Fruit fly (Drosophila melanogaster) whole organism, embryonic: ENCODE data around the gene SecS.

Experiments used
- B-H2 ChIP-seq: fragments of 200-800 bp; sonication (Bioruptor generic); optimal IDR thresholded peaks from 2 replicates; lab custom pipeline; 2018; ENCODE audit warnings: missing biosample characterization, mild to moderate bottlenecking, missing genetic modification characterization
- CG10366 ChIP-seq: fragments of 200-800 bp; sonication (Bioruptor generic); IDR thresholded peaks from 2 replicates; pipeline ENCODE4 v1.3.6; 2022; ENCODE audit warnings: missing biosample characterization, missing genetic modification characterization
- CG10959 ChIP-seq: fragments of 200-800 bp; sonication (Bioruptor generic); IDR thresholded peaks from 2 replicates; pipeline ENCODE4 v1.3.6; 2022; ENCODE audit warnings: missing biosample characterization, missing genetic modification characterization
- CG10979 ChIP-seq: fragments of 200-800 bp; sonication (Bioruptor generic); optimal IDR thresholded peaks from 2 replicates; lab custom pipeline; 2018; ENCODE audit warnings: missing biosample characterization, mild to moderate bottlenecking, missing genetic modification characterization, moderate library complexity
- CG12104 ChIP-seq: fragments of 200-800 bp; sonication (Bioruptor generic); optimal IDR thresholded peaks from 3 replicates; lab custom pipeline; 2016; ENCODE audit warnings: missing biosample characterization, missing genetic modification characterization
- CG1233 ChIP-seq: fragments of 200-800 bp; sonication (Bioruptor generic); optimal IDR thresholded peaks from 4 replicates; lab custom pipeline; 2018; ENCODE audit warnings: missing biosample characterization, mild to moderate bottlenecking, missing genetic modification characterization
- CG12659 ChIP-seq: fragments of 200-800 bp; sonication (Bioruptor generic); optimal IDR thresholded peaks from 3 replicates; lab custom pipeline; 2017; ENCODE audit warnings: mild to moderate bottlenecking, missing biosample characterization, missing genetic modification reagents, missing genetic modification characterization
- CG13123 ChIP-seq: fragments of 200-800 bp; sonication (Bioruptor generic); optimal IDR thresholded peaks from 2 replicates; lab custom pipeline; 2016; ENCODE audit warnings: missing biosample characterization, missing genetic modification characterization
- CG13424 ChIP-seq: fragments of 200-800 bp; sonication (Bioruptor generic); optimal IDR thresholded peaks from 2 replicates; lab custom pipeline; 2019; ENCODE audit warnings: missing biosample characterization, mild to moderate bottlenecking, missing genetic modification characterization, moderate library complexity
- CG15073 ChIP-seq: fragments of 200-800 bp; sonication (Bioruptor generic); optimal IDR thresholded peaks from 2 replicates; lab custom pipeline; 2016; ENCODE audit warnings: missing biosample characterization, missing genetic modification characterization
- CG1603 ChIP-seq: fragments of 200-800 bp; sonication (Bioruptor generic); optimal IDR thresholded peaks from 2 replicates; lab custom pipeline; 2019; ENCODE audit warnings: missing biosample characterization, mild to moderate bottlenecking, missing genetic modification characterization, moderate library complexity
- CG16779 ChIP-seq: fragments of 200-800 bp; sonication (Bioruptor generic); IDR thresholded peaks from 2 replicates; pipeline ENCODE4 v1.3.6; 2022; ENCODE audit warnings: missing biosample characterization, missing genetic modification characterization
- CG2199 ChIP-seq: fragments of 200-800 bp; sonication (Bioruptor generic); IDR thresholded peaks from 3 replicates; pipeline ENCODE4 v1.3.6; 2022; ENCODE audit warnings: missing biosample characterization, missing genetic modification characterization
- CG32532 ChIP-seq: fragments of 200-800 bp; sonication (Bioruptor generic); IDR thresholded peaks from 2 replicates; pipeline ENCODE4 v1.3.6; 2022; ENCODE audit warnings: missing biosample characterization, missing genetic modification characterization
- CG3838 ChIP-seq: fragments of 200-800 bp; sonication (Bioruptor generic); optimal IDR thresholded peaks from 3 replicates; lab custom pipeline; 2016; ENCODE audit warnings: missing biosample characterization, missing genetic modification characterization
- CG4854 ChIP-seq: fragments of 200-800 bp; sonication (Bioruptor generic); optimal IDR thresholded peaks from 2 replicates; lab custom pipeline; 2016; ENCODE audit warnings: missing biosample characterization, missing genetic modification characterization, inconsistent platforms
- CG5180 ChIP-seq: fragments of 200-800 bp; sonication (Bioruptor generic); optimal IDR thresholded peaks from 3 replicates; lab custom pipeline; 2017; ENCODE audit warnings: missing biosample characterization, missing genetic modification characterization, mild to moderate bottlenecking, moderate library complexity, missing genetic modification reagents
- CG7357 ChIP-seq: fragments of 200-800 bp; sonication (Bioruptor generic); IDR thresholded peaks from 3 replicates; pipeline ENCODE4 v1.3.6; 2022; ENCODE audit warnings: missing biosample characterization, missing genetic modification characterization
- CG7786 ChIP-seq: fragments of 200-800 bp; sonication (Bioruptor generic); optimal IDR thresholded peaks from 2 replicates; lab custom pipeline; 2016; ENCODE audit warnings: missing biosample characterization, missing genetic modification characterization
- CG9609 ChIP-seq: fragments of 200-800 bp; sonication (Bioruptor generic); optimal IDR thresholded peaks from 3 replicates; lab custom pipeline; 2016; ENCODE audit warnings: missing biosample characterization, missing genetic modification characterization
- CG9797 ChIP-seq: fragments of 200-800 bp; sonication (Bioruptor generic); optimal IDR thresholded peaks from 3 replicates; lab custom pipeline; 2018; ENCODE audit warnings: missing biosample characterization, mild to moderate bottlenecking, missing genetic modification characterization
- Chrac-16 ChIP-seq: fragments of 200-800 bp; sonication (Bioruptor generic); optimal IDR thresholded peaks from 3 replicates; lab custom pipeline; 2016; ENCODE audit warnings: missing biosample characterization, missing genetic modification characterization
- CoRest ChIP-seq: fragments of 200-800 bp; sonication (Bioruptor generic); optimal IDR thresholded peaks from 3 replicates; lab custom pipeline; 2018; ENCODE audit warnings: missing biosample characterization, mild to moderate bottlenecking, missing genetic modification characterization, moderate library complexity
- D19A ChIP-seq: fragments of 200-800 bp; optimal IDR thresholded peaks from 3 replicates; lab custom pipeline; 2019; ENCODE audit warnings: missing biosample characterization, mild to moderate bottlenecking, missing genetic modification characterization, moderate library complexity
- Dad ChIP-seq: fragments of 200-800 bp; sonication (Bioruptor generic); optimal IDR thresholded peaks from 3 replicates; lab custom pipeline; 2016; ENCODE audit warnings: missing biosample characterization, missing genetic modification characterization
- Dll ChIP-seq: fragments of 200-800 bp; sonication (Bioruptor generic); IDR thresholded peaks from 4 replicates; pipeline ENCODE4 v1.3.6; 2022; ENCODE audit warnings: missing biosample characterization, missing genetic modification characterization; ENCODE audit not compliant: partially characterized antibody
- Elba2 ChIP-seq: fragments of 200-800 bp; sonication (Bioruptor generic); optimal IDR thresholded peaks from 3 replicates; lab custom pipeline; 2016; ENCODE audit warnings: missing biosample characterization, missing genetic modification characterization
- HLH4C ChIP-seq: fragments of 200-800 bp; sonication (Bioruptor generic); IDR thresholded peaks from 3 replicates; pipeline ENCODE4 v1.3.6; 2022; ENCODE audit warnings: missing biosample characterization, missing genetic modification characterization; ENCODE audit not compliant: partially characterized antibody
- HmgD ChIP-seq: fragments of 200-800 bp; sonication (Bioruptor generic); optimal IDR thresholded peaks from 3 replicates; lab custom pipeline; 2016; ENCODE audit warnings: missing biosample characterization, missing genetic modification characterization
- Hr39 ChIP-seq: fragments of >200 bp; optimal IDR thresholded peaks from 2 replicates; lab custom pipeline; 2017
- MESR4 ChIP-seq: fragments of 200-800 bp; sonication (Bioruptor generic); optimal IDR thresholded peaks from 2 replicates; lab custom pipeline; 2018; ENCODE audit warnings: missing biosample characterization, mild to moderate bottlenecking, missing genetic modification characterization, moderate library complexity
- MTF-1 ChIP-seq: fragments of 200-800 bp; sonication (Bioruptor generic); optimal IDR thresholded peaks from 2 replicates; lab custom pipeline; 2018; ENCODE audit warnings: missing biosample characterization, mild to moderate bottlenecking, missing genetic modification characterization, borderline replicate concordance
- Scr ChIP-seq: fragments of 200-800 bp; sonication (Bioruptor generic); IDR thresholded peaks from 2 replicates; pipeline ENCODE4 v1.3.6; 2022; ENCODE audit warnings: missing biosample characterization, missing genetic modification characterization; ENCODE audit not compliant: partially characterized antibody
- Stat92E ChIP-seq, 3 experiments: fragments of >200 bp in 2 of 3; fragments of 200-800 bp in 1 of 3; sonication (Bioruptor generic) in 1 of 3; optimal IDR thresholded peaks; 2 replicates each; lab custom pipeline; 2017 to 2019; ENCODE audit warnings: missing biosample characterization in 3 of 3, missing genetic modification characterization in 3 of 3, mild to moderate bottlenecking in 1 of 3, moderate library complexity in 1 of 3
- Trl ChIP-seq, 3 experiments: fragments of >200 bp in 2 of 3; fragments of 200-800 bp in 1 of 3; sonication (Bioruptor generic) in 1 of 3; optimal IDR thresholded peaks; 2 replicates in 1 of 3; 3 replicates in 2 of 3; lab custom pipeline; 2016 to 2017; ENCODE audit warnings: missing biosample characterization in 1 of 3, missing genetic modification characterization in 1 of 3
- bab2 ChIP-seq: fragments of 200-800 bp; sonication (Bioruptor generic); optimal IDR thresholded peaks from 2 replicates; lab custom pipeline; 2016; ENCODE audit warnings: missing biosample characterization, missing genetic modification characterization
- cg ChIP-seq: fragments of 200-800 bp; sonication (Bioruptor generic); optimal IDR thresholded peaks from 3 replicates; lab custom pipeline; 2019; ENCODE audit warnings: missing biosample characterization, mild to moderate bottlenecking, missing genetic modification characterization, moderate library complexity
- ewg ChIP-seq: fragments of 200-800 bp; sonication (Bioruptor generic); optimal IDR thresholded peaks from 3 replicates; lab custom pipeline; 2017; ENCODE audit warnings: mild to moderate bottlenecking, missing biosample characterization, missing genetic modification reagents, missing genetic modification characterization
- fd3F ChIP-seq: fragments of 200-800 bp; sonication (Bioruptor generic); optimal IDR thresholded peaks from 2 replicates; lab custom pipeline; 2018; ENCODE audit warnings: missing biosample characterization, mild to moderate bottlenecking, missing genetic modification characterization, moderate library complexity
- grau ChIP-seq: fragments of 200-800 bp; optimal IDR thresholded peaks from 3 replicates; lab custom pipeline; 2019; ENCODE audit warnings: missing biosample characterization, mild to moderate bottlenecking, missing genetic modification characterization, moderate library complexity
- hbn ChIP-seq: fragments of 200-800 bp; sonication (Bioruptor generic); IDR thresholded peaks from 2 replicates; pipeline ENCODE4 v1.3.6; 2022; ENCODE audit warnings: missing biosample characterization, missing genetic modification characterization; ENCODE audit not compliant: partially characterized antibody
- kay ChIP-seq: fragments of 200-800 bp; sonication (Bioruptor generic); optimal IDR thresholded peaks from 2 replicates; lab custom pipeline; 2016; ENCODE audit warnings: missing biosample characterization, missing genetic modification characterization
- lola ChIP-seq, 3 experiments: fragments of >200 bp in 2 of 3; fragments of 200-800 bp in 1 of 3; sonication (Bioruptor generic) in 1 of 3; optimal IDR thresholded peaks; 2 replicates each; lab custom pipeline; 2017 to 2019; ENCODE audit warnings: missing biosample characterization in 3 of 3, missing genetic modification characterization in 3 of 3, mild to moderate bottlenecking in 1 of 3, moderate library complexity in 1 of 3
- pho ChIP-seq: fragments of 200-800 bp; sonication (Bioruptor generic); optimal IDR thresholded peaks from 2 replicates; lab custom pipeline; 2016; ENCODE audit warnings: missing biosample characterization, missing genetic modification characterization
- row ChIP-seq: fragments of 200-800 bp; sonication (Bioruptor generic); IDR thresholded peaks from 3 replicates; pipeline ENCODE4 v1.3.6; 2022; ENCODE audit warnings: missing biosample characterization, missing genetic modification characterization
- sna ChIP-seq: fragments of 200-800 bp; sonication (Bioruptor generic); IDR thresholded peaks from 2 replicates; pipeline ENCODE4 v1.3.6; 2022; ENCODE audit warnings: missing biosample characterization, missing genetic modification characterization; ENCODE audit not compliant: partially characterized antibody
- tll ChIP-seq, 2 experiments: fragments of 200-800 bp in 1 of 2; fragments of >200 bp in 1 of 2; sonication (Bioruptor generic) in 1 of 2; optimal IDR thresholded peaks; 2 replicates each; lab custom pipeline; 2017 to 2019; ENCODE audit warnings: missing biosample characterization in 2 of 2, missing genetic modification characterization in 2 of 2, mild to moderate bottlenecking in 1 of 2, moderate library complexity in 1 of 2
- zf30C ChIP-seq: fragments of 200-800 bp; sonication (Bioruptor generic); optimal IDR thresholded peaks from 3 replicates; lab custom pipeline; 2018; ENCODE audit warnings: missing biosample characterization, mild to moderate bottlenecking, missing genetic modification characterization
- zfh1 ChIP-seq: fragments of 200-800 bp; sonication (Bioruptor generic); IDR thresholded peaks from 3 replicates; pipeline ENCODE4 v1.3.6; 2022; ENCODE audit warnings: missing biosample characterization, missing genetic modification characterization

SecS gene

DNA sequence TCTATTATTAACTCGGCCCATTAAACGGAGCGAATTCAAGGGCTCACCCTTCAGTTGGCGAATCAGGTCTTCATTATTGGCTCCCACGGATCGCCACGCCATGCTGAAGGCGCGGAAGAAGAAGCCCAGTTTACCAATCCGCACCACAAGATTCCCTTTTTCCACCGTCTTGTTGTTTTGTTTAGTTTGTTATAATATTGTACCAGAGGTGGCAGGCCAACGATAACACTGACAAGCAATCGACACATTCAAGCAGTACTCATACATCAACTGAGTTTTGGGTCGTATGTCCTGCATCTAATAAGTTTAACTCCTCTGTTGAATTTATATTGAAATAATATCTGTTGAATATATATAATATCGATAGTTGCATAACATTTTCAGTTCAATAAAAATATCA, 47.2 kb upstream of the SecS start, which contains the start of gene Pcmt (continued):
- TF ChIP-seq B-H2 = no peak
- no peak for TF ChIP-seq MTF-1 (GFP tag; lab: Kevin White, UChicago)
- no peak for TF ChIP-seq CG13424 (tag; lab: Kevin White, UChicago)
- TF ChIP-seq Dll = 0 out of 4 replicates have a peak, but pooled peaks have one; percentile 51
- no peak for TF ChIP-seq tll (GFP tag; optimal IDR thresholded peaks at IDR 0.05; lab: Kevin White, UChicago)
- no peak for TF ChIP-seq Hr39 (lab: Kevin White, UChicago)
- TF ChIP-seq CG12104 = no peak
- no peak for TF ChIP-seq zfh1 (GFP tag; lab: Robert Waterston, UW)
- TF ChIP-seq CG12659 (GFP tag; lab: Kevin White, UChicago) = no peak
- 0 out of 3 replicates have a peak, but pooled peaks have one; percentile 22 for TF ChIP-seq CG2199
- peak; percentile 52 for TF ChIP-seq MESR4 (GFP tag; lab: Kevin White, UChicago)
- TF ChIP-seq CG13123 (GFP tag; lab: Kevin White, UChicago) = no peak
- TF ChIP-seq CG3838 (GFP tag; lab: Kevin White, UChicago) = no peak
- peak; percentile 55; the same call in 1 of the 2 replicates for TF ChIP-seq Scr (GFP tag; lab: Robert Waterston, UW)
- TF ChIP-seq ewg (GFP tag; lab: Kevin White, UChicago) = no peak
- TF ChIP-seq HmgD (GFP tag; lab: Kevin White, UChicago) = no peak
- TF ChIP-seq CG10979 (tag; lab: Kevin White, UChicago) = no peak
- TF ChIP-seq zf30C (GFP tag; lab: Kevin White, UChicago) = no peak
- TF ChIP-seq sna = peak; percentile 32; the same call in 1 of the 2 replicates
- TF ChIP-seq CG10366 (GFP tag; lab: Robert Waterston, UW) = no peak
- peak; percentile 25; the same call in 2 of the 3 replicates for TF ChIP-seq row (GFP tag; lab: Robert Waterston, UW)
- TF ChIP-seq CG32532 (GFP tag; lab: Robert Waterston, UW) = no peak
- no peak for TF ChIP-seq Dad
- TF ChIP-seq Chrac-16 (GFP tag; lab: Kevin White, UChicago) = no peak
- TF ChIP-seq kay (GFP tag; lab: Kevin White, UChicago) = no peak
- no peak for TF ChIP-seq CG10959 (GFP tag; lab: Robert Waterston, UW)
- TF ChIP-seq CG1233 (GFP tag; lab: Kevin White, UChicago) = no peak
- TF ChIP-seq D19A (tag; lab: Kevin White, UChicago) = peak; percentile 6
- TF ChIP-seq CG16779 (GFP tag; lab: Robert Waterston, UW) = no peak
- no peak for TF ChIP-seq fd3F (GFP tag; lab: Kevin White, UChicago)
- no peak for TF ChIP-seq Stat92E (GFP tag; optimal IDR thresholded peaks at IDR 0.05; lab: Kevin White, UChicago)
- TF ChIP-seq CG5180 (GFP tag; lab: Kevin White, UChicago) = no peak
- TF ChIP-seq hbn = no peak; the same call in 1 of the 2 replicates
- no peak for TF ChIP-seq bab2 (GFP tag; lab: Kevin White, UChicago)
- TF ChIP-seq CG7357 = no peak
- TF ChIP-seq pho (GFP tag; lab: Kevin White, UChicago) = no peak
- no peak for TF ChIP-seq lola (GFP tag; optimal IDR thresholded peaks at IDR 0.05; lab: Kevin White, UChicago)
- TF ChIP-seq Trl (optimal IDR thresholded peaks at IDR 0.05; lab: Kevin White, UChicago) = no peak
- no peak for TF ChIP-seq Trl (GFP tag; optimal IDR thresholded peaks at IDR 0.05; lab: Kevin White, UChicago)
- no peak for TF ChIP-seq CG4854 (GFP tag; lab: Kevin White, UChicago)
- TF ChIP-seq CoRest (tag; lab: Kevin White, UChicago) = no peak
- TF ChIP-seq cg (GFP tag; lab: Kevin White, UChicago) = peak; percentile 55
- TF ChIP-seq Elba2 = no peak
- TF ChIP-seq CG15073 (GFP tag; lab: Kevin White, UChicago) = no peak
- peak; percentile 50 for TF ChIP-seq CG1603 (tag; lab: Kevin White, UChicago)
- TF ChIP-seq CG9609 (GFP tag; lab: Kevin White, UChicago) = no peak
- TF ChIP-seq CG7786 = no peak
- no peak; the same call in 2 of the 3 replicates for TF ChIP-seq HLH4C (GFP tag; lab: Robert Waterston, UW)
- TF ChIP-seq CG9797 (GFP tag; lab: Kevin White, UChicago) = no peak
- TF ChIP-seq grau (tag; lab: Kevin White, UChicago) = no peak
